Worm (Caenorhabditis elegans): Measurements from ENCODE around the gene cyp-13A2.

cyp-13A2 gene

ce11 chrII:9774653-9775052 is 12.8 kb downstream of the cyp-13A2 start:
- TF ChIP-seq pax-1 (tag; optimal IDR thresholded peaks at IDR 0.05) (no peak), zip-5 (tag; optimal IDR thresholded peaks at IDR 0.05) (peak; percentile 43), unc-42 (tag; optimal IDR thresholded peaks at IDR 0.05) (peak; percentile 43), ceh-22 (tag; optimal IDR thresholded peaks at IDR 0.05) (no peak), ceh-18 (tag; optimal IDR thresholded peaks at IDR 0.05) (peak; percentile 10), npax-4 (tag; optimal IDR thresholded peaks at IDR 0.05) (peak; percentile 50), ahr-1 (tag; optimal IDR thresholded peaks at IDR 0.05) (no peak), lin-11 (tag; optimal IDR thresholded peaks at IDR 0.05) (peak; percentile 71), sox-4 (tag; optimal IDR thresholded peaks at IDR 0.05) (peak; percentile 79), hlh-6 (tag; optimal IDR thresholded peaks at IDR 0.05) (peak; percentile 84), hlh-15 (tag; optimal IDR thresholded peaks at IDR 0.05) (no peak), K09A11.1 (tag; optimal IDR thresholded peaks at IDR 0.05; ENCODE audit: insufficient read depth) (peak; percentile 61), sox-2 (GFP tag; IDR thresholded peaks at IDR 0.05) (peak; percentile 83), elt-2 (tag; optimal IDR thresholded peaks at IDR 0.05) (peak; percentile 90), che-1 (tag; optimal IDR thresholded peaks at IDR 0.05) (peak; percentile 80), madf-2 (tag; optimal IDR thresholded peaks at IDR 0.05) (peak; percentile 58), pha-2 (tag; optimal IDR thresholded peaks at IDR 0.05) (peak; percentile 78), unc-3 (GFP tag; conservative IDR thresholded peaks at IDR 0.05) (peak; percentile 63), unc-3 (tag; optimal IDR thresholded peaks at IDR 0.05) (peak; percentile 79), ceh-48 (tag; optimal IDR thresholded peaks at IDR 0.05) (peak; percentile 66), F13H6.1 (tag; optimal IDR thresholded peaks at IDR 0.05) (peak; percentile 41), ceh-6 (GFP tag; optimal IDR thresholded peaks at IDR 0.05) (peak; percentile 84), ceh-9 (tag; optimal IDR thresholded peaks at IDR 0.05) (peak; percentile 62), ceh-30 (tag; optimal IDR thresholded peaks at IDR 0.05) (no peak), tbx-2 (tag; optimal IDR thresholded peaks at IDR 0.05) (peak; percentile 73), ceh-45 (GFP tag; IDR thresholded peaks at IDR 0.05) (0 out of 2 replicates have a peak, but pooled peaks have one; percentile 61), nhr-11 (tag; optimal IDR thresholded peaks at IDR 0.05) (no peak), mec-3 (tag; optimal IDR thresholded peaks at IDR 0.05; ENCODE audit: borderline replicate concordance) (no peak), ceh-34 (tag; optimal IDR thresholded peaks at IDR 0.05) (peak; percentile 81), hlh-30 (tag; optimal IDR thresholded peaks at IDR 0.05; ENCODE audit: insufficient read depth) (peak; percentile 2), fkh-6 (tag; optimal IDR thresholded peaks at IDR 0.05) (peak; percentile 86), syd-9 (tag; optimal IDR thresholded peaks at IDR 0.05) (peak; percentile 78), ama-1 (optimal IDR thresholded peaks at IDR 0.05) (no peak), unc-55 (GFP tag; optimal IDR thresholded peaks at IDR 0.05) (no peak), pat-9 (tag; optimal IDR thresholded peaks at IDR 0.05) (peak; percentile 70), lim-6 (tag; optimal IDR thresholded peaks at IDR 0.05) (peak; percentile 32), tbx-7 (tag; optimal IDR thresholded peaks at IDR 0.05) (peak; percentile 26), Y22D7AL.16 (tag; optimal IDR thresholded peaks at IDR 0.05) (peak; percentile 66), pha-4 (tag; optimal IDR thresholded peaks at IDR 0.05) (no peak), C38D4.7 (GFP tag; optimal IDR thresholded peaks at IDR 0.05) (peak; percentile 81), unc-86 (tag; optimal IDR thresholded peaks at IDR 0.05) (peak; percentile 87), eyg-1 (tag; optimal IDR thresholded peaks at IDR 0.05) (peak; percentile 64), dmd-4 (tag; optimal IDR thresholded peaks at IDR 0.05; ENCODE audit: borderline replicate concordance) (peak; percentile 71), C08G9.2 (tag; optimal IDR thresholded peaks at IDR 0.05) (peak; percentile 70), ceh-24 (tag; optimal IDR thresholded peaks at IDR 0.05) (peak; percentile 63), ceh-31 (tag; optimal IDR thresholded peaks at IDR 0.05) (peak; percentile 63), hlh-8 (tag; optimal IDR thresholded peaks at IDR 0.05) (no peak), pqm-1 (tag; optimal IDR thresholded peaks at IDR 0.05) (peak; percentile 39), fkh-10 (GFP tag; optimal IDR thresholded peaks at IDR 0.05) (no peak), pag-3 (tag; optimal IDR thresholded peaks at IDR 0.05; ENCODE audit: borderline replicate concordance) (no peak), ceh-14 (tag; optimal IDR thresholded peaks at IDR 0.05) (peak; percentile 87), odd-2 (tag; optimal IDR thresholded peaks at IDR 0.05) (no peak), pros-1 (tag; optimal IDR thresholded peaks at IDR 0.05) (peak; percentile 45), ztf-16 (tag; optimal IDR thresholded peaks at IDR 0.05) (peak; percentile 86)

All from whole organism, late embryonic.